Fruit fly (Drosophila melanogaster) whole organism, pupa: ENCODE results near the gene Lcp65Ad.

Source experiments
- CG10348 ChIP-seq: fragments of 200-800 bp; sonication (Bioruptor generic); IDR thresholded peaks from 2 replicates; pipeline ENCODE4 v1.3.6; 2022; ENCODE audit warnings: missing biosample characterization, missing genetic modification characterization
- CG14655 ChIP-seq: fragments of 200-800 bp; sonication (Bioruptor generic); optimal IDR thresholded peaks from 3 replicates; lab custom pipeline; 2017; ENCODE audit warnings: mild to moderate bottlenecking, missing biosample characterization, missing genetic modification reagents, missing genetic modification characterization
- CG15710 ChIP-seq: fragments of 200-800 bp; sonication (Bioruptor generic); optimal IDR thresholded peaks from 2 replicates; lab custom pipeline; 2018; ENCODE audit warnings: missing biosample characterization, mild to moderate bottlenecking, missing genetic modification characterization, moderate library complexity
- CG17806 ChIP-seq: fragments of 200-800 bp; sonication (Bioruptor generic); optimal IDR thresholded peaks from 2 replicates; lab custom pipeline; 2018; ENCODE audit warnings: missing biosample characterization, mild to moderate bottlenecking, missing genetic modification characterization, moderate library complexity
- CG34367 ChIP-seq: fragments of 200-800 bp; sonication (Bioruptor generic); optimal IDR thresholded peaks from 2 replicates; lab custom pipeline; 2018; ENCODE audit warnings: missing biosample characterization, mild to moderate bottlenecking, missing genetic modification characterization
- CG4496 ChIP-seq: fragments of 200-800 bp; sonication (Bioruptor generic); IDR thresholded peaks from 3 replicates; pipeline ENCODE4 v1.3.6; 2022; ENCODE audit warnings: missing biosample characterization, missing genetic modification characterization
- CG8159 ChIP-seq: fragments of 200-800 bp; sonication (Bioruptor generic); optimal IDR thresholded peaks from 3 replicates; lab custom pipeline; 2018; ENCODE audit warnings: missing biosample characterization, mild to moderate bottlenecking, missing genetic modification characterization, moderate library complexity
- EcR ChIP-seq: fragments of 200-800 bp; sonication (Bioruptor generic); optimal IDR thresholded peaks from 3 replicates; lab custom pipeline; 2019; ENCODE audit warnings: missing biosample characterization, missing genetic modification characterization, mild to moderate bottlenecking, moderate library complexity, missing genetic modification reagents
- Ets98B ChIP-seq: fragments of 200-800 bp; sonication (Bioruptor generic); IDR thresholded peaks from 2 replicates; pipeline ENCODE4 v1.3.6; 2022; ENCODE audit warnings: missing biosample characterization, missing genetic modification characterization
- Pif1A ChIP-seq: fragments of 200-800 bp; sonication (Bioruptor generic); optimal IDR thresholded peaks from 3 replicates; lab custom pipeline; 2016; ENCODE audit warnings: missing biosample characterization, missing genetic modification characterization
- Snoo ChIP-seq: fragments of 200-800 bp; sonication (Bioruptor generic); optimal IDR thresholded peaks from 3 replicates; lab custom pipeline; 2017; ENCODE audit warnings: missing biosample characterization, mild to moderate bottlenecking, missing genetic modification characterization, inconsistent platforms

DNA sequence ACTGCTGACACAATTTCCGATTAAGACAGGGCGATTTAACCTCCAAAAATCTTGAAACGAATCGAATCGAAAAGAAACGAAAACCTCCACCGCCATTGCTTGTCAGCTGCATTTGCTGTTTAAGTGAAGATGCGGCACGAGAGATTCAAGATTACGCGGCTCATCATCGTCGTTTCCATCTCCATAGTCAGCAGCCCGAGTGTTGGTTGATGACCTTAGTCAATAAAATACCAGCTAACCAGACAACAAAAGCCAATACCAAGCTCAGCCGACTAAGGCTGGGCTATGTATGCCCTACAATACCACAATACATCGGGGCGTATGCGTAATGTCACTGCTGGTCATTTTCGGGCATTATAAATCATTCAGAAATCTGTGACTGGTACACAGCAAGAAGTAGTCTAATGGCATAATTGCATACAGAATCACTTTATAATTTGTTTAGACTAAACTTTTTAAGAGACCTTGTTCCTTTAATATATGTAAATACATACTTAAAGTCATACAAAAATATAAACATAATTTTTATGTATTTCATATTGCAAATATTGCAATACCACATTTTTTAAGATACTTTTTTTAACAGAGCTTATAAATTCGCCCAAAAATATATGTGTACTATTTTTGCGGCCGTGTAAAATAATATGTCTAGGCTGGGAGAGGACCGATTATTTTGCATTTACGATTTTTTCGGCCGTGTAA is 2.3 kb upstream of the Lcp65Ad start:
- no peak for TF ChIP-seq CG34367
- TF ChIP-seq CG10348 (GFP tag; lab: Robert Waterston, UW) = no peak
- TF ChIP-seq CG14655 (GFP tag; lab: Kevin White, UChicago) = no peak
- TF ChIP-seq CG8159 (tag; lab: Kevin White, UChicago) = peak; percentile 8
- TF ChIP-seq CG17806 (tag; lab: Kevin White, UChicago) = no peak
- no peak for TF ChIP-seq Pif1A (GFP tag; lab: Kevin White, UChicago)
- TF ChIP-seq CG15710 (tag; lab: Kevin White, UChicago) = no peak
- TF ChIP-seq CG4496 (GFP tag; lab: Robert Waterston, UW) = no peak
- TF ChIP-seq Ets98B = no peak
- peak; percentile 69 for TF ChIP-seq EcR (GFP tag; lab: Kevin White, UChicago)
- TF ChIP-seq Snoo = no peak
